Fruit fly (Drosophila melanogaster) whole organism, embryonic: ENCODE measurements around the gene Swip-1.

Source experiments
- Bgb ChIP-seq: fragments of 200-800 bp; sonication (Bioruptor generic); IDR thresholded peaks from 2 replicates; pipeline ENCODE4 v1.3.6; 2022; ENCODE audit warnings: missing biosample characterization, missing genetic modification characterization; ENCODE audit not compliant: partially characterized antibody
- CG10267 ChIP-seq: fragments of 200-800 bp; sonication (Bioruptor generic); optimal IDR thresholded peaks from 2 replicates; lab custom pipeline; 2018; ENCODE audit warnings: missing biosample characterization, mild to moderate bottlenecking, missing genetic modification characterization, moderate library complexity
- CG1603 ChIP-seq: fragments of 200-800 bp; sonication (Bioruptor generic); optimal IDR thresholded peaks from 2 replicates; lab custom pipeline; 2019; ENCODE audit warnings: missing biosample characterization, mild to moderate bottlenecking, missing genetic modification characterization, moderate library complexity
- Dbx ChIP-seq: fragments of 200-800 bp; sonication (Bioruptor generic); IDR thresholded peaks from 3 replicates; pipeline ENCODE4 v1.3.6; 2022; ENCODE audit warnings: missing biosample characterization, missing genetic modification characterization
- HHEX ChIP-seq: fragments of 200-800 bp; sonication (Bioruptor generic); optimal IDR thresholded peaks from 3 replicates; lab custom pipeline; 2017; ENCODE audit warnings: missing biosample characterization, mild to moderate bottlenecking, missing genetic modification characterization, missing genetic modification reagents
- HmgD ChIP-seq: fragments of 200-800 bp; sonication (Bioruptor generic); optimal IDR thresholded peaks from 3 replicates; lab custom pipeline; 2016; ENCODE audit warnings: missing biosample characterization, missing genetic modification characterization
- Kr ChIP-seq: fragments of 200-800 bp; sonication (Bioruptor generic); optimal IDR thresholded peaks from 2 replicates; lab custom pipeline; 2017; ENCODE audit warnings: missing biosample characterization, mild to moderate bottlenecking, missing genetic modification characterization
- Mad ChIP-seq: fragments of 200-800 bp; sonication (Bioruptor generic); optimal IDR thresholded peaks from 2 replicates; lab custom pipeline; 2016; ENCODE audit warnings: missing biosample characterization, missing genetic modification characterization
- Max ChIP-seq: fragments of 200-800 bp; sonication (Bioruptor generic); optimal IDR thresholded peaks from 2 replicates; lab custom pipeline; 2016; ENCODE audit warnings: missing biosample characterization, mild to moderate bottlenecking, missing genetic modification characterization
- Xrp1 ChIP-seq: fragments of 200-800 bp; sonication (Bioruptor generic); IDR thresholded peaks from 2 replicates; pipeline ENCODE4 v1.3.6; 2022; ENCODE audit warnings: missing biosample characterization, missing genetic modification characterization
- cas ChIP-seq: fragments of 200-800 bp; sonication (Bioruptor generic); IDR thresholded peaks from 2 replicates; pipeline ENCODE4 v1.3.6; 2022; ENCODE audit warnings: missing biosample characterization, missing genetic modification characterization
- gfzf ChIP-seq: fragments of 200-800 bp; sonication (Bioruptor generic); optimal IDR thresholded peaks from 2 replicates; lab custom pipeline; 2016; ENCODE audit warnings: missing biosample characterization, mild to moderate bottlenecking, missing genetic modification characterization, moderate library complexity
- grn ChIP-seq: fragments of 200-800 bp; sonication (Bioruptor generic); optimal IDR thresholded peaks from 3 replicates; lab custom pipeline; 2017; ENCODE audit warnings: missing biosample characterization, missing genetic modification characterization
- hb ChIP-seq: fragments of 200-800 bp; sonication (Bioruptor generic); IDR thresholded peaks from 3 replicates; pipeline ENCODE4 v1.3.6; 2022; ENCODE audit warnings: missing biosample characterization, missing genetic modification characterization; ENCODE audit not compliant: partially characterized antibody

dm6 chr2L:18984158-18984557, 2.9 kb downstream of the Swip-1 start:
- TF ChIP-seq HmgD (GFP tag; lab: Kevin White, UChicago) (no peak), gfzf (no peak), Dbx (no peak), grn (GFP tag; lab: Kevin White, UChicago) (no peak), Max (GFP tag; lab: Kevin White, UChicago) (no peak), Mad (no peak), CG10267 (tag; lab: Kevin White, UChicago) (no peak), Kr (no peak), CG1603 (tag; lab: Kevin White, UChicago) (no peak), cas (GFP tag; lab: Robert Waterston, UW) (no peak), Xrp1 (no peak), HHEX (GFP tag; lab: Kevin White, UChicago) (no peak), Bgb (no peak), hb (no peak)
